Worm (Caenorhabditis elegans): ENCODE measurements around the gene K07E3.1.

DNA sequence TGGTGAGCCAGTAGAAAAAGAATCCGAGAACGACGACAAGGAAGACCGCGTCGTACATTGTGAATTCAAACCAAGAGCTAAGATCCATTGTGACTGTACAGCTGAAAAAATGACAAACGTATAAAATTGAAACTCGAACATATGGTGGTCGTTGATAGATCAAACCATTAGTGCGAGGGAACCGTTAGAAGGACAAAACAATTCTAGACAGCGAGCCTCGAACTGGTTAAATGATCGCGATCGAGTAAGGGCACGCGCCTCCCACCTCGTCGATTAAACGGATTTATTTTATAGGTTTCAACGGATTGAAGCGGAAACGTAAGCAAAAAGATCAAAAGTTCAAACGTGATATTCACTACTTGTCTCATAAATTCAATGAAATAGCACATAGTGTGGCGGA is 21.8 kb upstream of the K07E3.1 start, which contains the start of gene vem-1:
- no peak for TF ChIP-seq ztf-11 (tag; optimal IDR thresholded peaks at IDR 0.05)
- no peak for TF ChIP-seq pag-3 (tag; optimal IDR thresholded peaks at IDR 0.05; ENCODE audit: borderline replicate concordance, insufficient read depth)
- no peak for TF ChIP-seq nhr-237 (tag; optimal IDR thresholded peaks at IDR 0.05)
- TF ChIP-seq nhr-90 (tag; optimal IDR thresholded peaks at IDR 0.05; ENCODE audit: poor library complexity): no peak
- no peak for TF ChIP-seq ama-1 (optimal IDR thresholded peaks at IDR 0.05)
- TF ChIP-seq jun-1 (tag; optimal IDR thresholded peaks at IDR 0.05): no peak
- TF ChIP-seq pqm-1 (tag; optimal IDR thresholded peaks at IDR 0.05): no peak
